Fruit fly (Drosophila melanogaster): ENCODE data around the gene Ndf.

The Ndf gene

DNA sequence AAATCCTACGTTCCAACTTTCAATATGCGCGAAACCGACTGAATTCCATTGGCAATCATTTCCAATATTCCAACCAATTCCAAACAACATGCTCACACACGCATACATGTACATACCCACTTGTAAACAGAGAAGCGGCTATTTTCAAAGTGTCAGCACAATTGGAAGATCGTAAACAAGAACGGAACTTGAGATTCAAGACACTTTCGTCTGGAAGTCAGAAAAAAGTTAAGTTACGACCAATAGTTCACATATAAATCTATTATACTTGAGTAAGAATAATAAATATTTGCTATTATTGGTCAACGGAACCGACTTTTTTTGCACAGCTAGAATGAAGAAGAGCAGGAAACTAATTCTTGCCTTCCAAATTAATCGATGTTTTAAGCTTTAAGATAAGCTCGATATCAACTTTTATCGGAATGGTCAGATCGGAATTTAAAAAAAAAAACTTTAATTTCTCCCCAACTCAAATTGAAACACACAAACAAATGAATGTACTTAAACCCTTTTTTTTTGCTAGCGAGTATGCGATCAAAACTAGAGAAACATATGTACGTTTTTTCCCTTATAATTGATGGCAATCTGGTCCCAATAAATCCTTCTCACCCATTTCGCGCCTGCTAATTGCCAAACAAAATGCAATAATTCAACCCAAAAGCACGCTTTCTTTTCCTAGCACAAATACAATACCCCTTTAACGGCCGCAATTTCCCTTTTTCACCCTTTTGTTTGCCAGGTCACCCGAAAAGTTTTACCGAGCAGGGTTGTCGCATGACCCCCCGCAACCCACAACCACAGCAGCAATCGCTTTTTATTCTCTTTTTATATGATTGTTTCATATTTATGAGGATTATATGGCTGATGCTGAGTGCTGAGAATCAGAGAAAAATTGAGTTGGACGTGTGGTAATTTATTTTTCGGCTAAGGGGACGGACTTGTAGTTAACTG lies 949 bp upstream of the Ndf start, which contains the start of the genes CG31875 and SoYb (continued):
- peak; percentile 51 for TF ChIP-seq Dref (GFP tag; IDR thresholded peaks at IDR 0.05)
- TF ChIP-seq psq (GFP tag; optimal IDR thresholded peaks at IDR 0.05), result no peak
- no peak for TF ChIP-seq CG14050 (GFP tag; IDR thresholded peaks at IDR 0.05)
- TF ChIP-seq fd96Cb (tag; optimal IDR thresholded peaks at IDR 0.05), result no peak
- TF ChIP-seq Oaz (GFP tag; IDR thresholded peaks at IDR 0.05), result no peak
- TF ChIP-seq HmgZ (tag; optimal IDR thresholded peaks at IDR 0.05), result no peak
- TF ChIP-seq tio (GFP tag; optimal IDR thresholded peaks at IDR 0.05), result no peak
- no peak for TF ChIP-seq Hsf (GFP tag; optimal IDR thresholded peaks at IDR 0.05)
- no peak for TF ChIP-seq CG13424 (tag; optimal IDR thresholded peaks at IDR 0.05)
- no peak for TF ChIP-seq CG15011 (GFP tag; optimal IDR thresholded peaks at IDR 0.05)
- TF ChIP-seq lola (GFP tag; optimal IDR thresholded peaks at IDR 0.05), result no peak
- TF ChIP-seq inv (GFP tag; IDR thresholded peaks at IDR 0.05; ENCODE audit: partially characterized antibody), result no peak
- TF ChIP-seq bowl (GFP tag; IDR thresholded peaks at IDR 0.05), result no peak
- TF ChIP-seq CG6791 (GFP tag; IDR thresholded peaks at IDR 0.05; ENCODE audit: partially characterized antibody), result no peak
- TF ChIP-seq MTF-1 (GFP tag; optimal IDR thresholded peaks at IDR 0.05; ENCODE audit: borderline replicate concordance), result no peak
- TF ChIP-seq sna (GFP tag; IDR thresholded peaks at IDR 0.05; ENCODE audit: partially characterized antibody), result no peak
- TF ChIP-seq CG2199 (GFP tag; IDR thresholded peaks at IDR 0.05), result 0 out of 3 replicates have a peak, but pooled peaks have one; percentile 65
- no peak for TF ChIP-seq Vsx1 (GFP tag; optimal IDR thresholded peaks at IDR 0.05)
- no peak for TF ChIP-seq Camta (GFP tag; optimal IDR thresholded peaks at IDR 0.05)

- TF ChIP-seq CG43689 (GFP tag; IDR thresholded peaks at IDR 0.05), result no peak
- peak; percentile 42 for TF ChIP-seq nom (GFP tag; optimal IDR thresholded peaks at IDR 0.05)
- peak; percentile 37; the same call in 2 of the 3 replicates for TF ChIP-seq Aef1 (GFP tag; IDR thresholded peaks at IDR 0.05)
- TF ChIP-seq HLHmδ (GFP tag; optimal IDR thresholded peaks at IDR 0.05), result peak; percentile 67
- TF ChIP-seq CG2678 (tag; optimal IDR thresholded peaks at IDR 0.05), result no peak
- TF ChIP-seq HmgD (GFP tag; optimal IDR thresholded peaks at IDR 0.05), result peak; percentile 17
- TF ChIP-seq ERR (GFP tag; optimal IDR thresholded peaks at IDR 0.05), result no peak
- no peak for TF ChIP-seq Sin3A (optimal IDR thresholded peaks at IDR 0.05)
- TF ChIP-seq CG13775 (GFP tag; optimal IDR thresholded peaks at IDR 0.05), result no peak
- TF ChIP-seq Sox102F (GFP tag; optimal IDR thresholded peaks at IDR 0.05), result no peak
- TF ChIP-seq gce (GFP tag; IDR thresholded peaks at IDR 0.05), result no peak
- no peak for TF ChIP-seq CG3726 (GFP tag; IDR thresholded peaks at IDR 0.05)
- peak; percentile 58 for TF ChIP-seq kni (GFP tag; optimal IDR thresholded peaks at IDR 0.05)
- no peak for TF ChIP-seq ftz-f1 (GFP tag; optimal IDR thresholded peaks at IDR 0.05)
- no peak for TF ChIP-seq BtbVII (GFP tag; optimal IDR thresholded peaks at IDR 0.05)
- TF ChIP-seq sima (GFP tag; optimal IDR thresholded peaks at IDR 0.05), result no peak
- TF ChIP-seq CG2875 (GFP tag; optimal IDR thresholded peaks at IDR 0.05), result no peak
- no peak for TF ChIP-seq CG12155 (GFP tag; optimal IDR thresholded peaks at IDR 0.05)
- TF ChIP-seq CG9727 (GFP tag; optimal IDR thresholded peaks at IDR 0.05), result no peak
- TF ChIP-seq Atf3 (GFP tag; optimal IDR thresholded peaks at IDR 0.05), result no peak
- TF ChIP-seq NC2α (GFP tag; optimal IDR thresholded peaks at IDR 0.05), result no peak
- TF ChIP-seq grn (GFP tag; optimal IDR thresholded peaks at IDR 0.05), result no peak
- no peak for TF ChIP-seq CG11560 (tag; IDR thresholded peaks at IDR 0.05)
- no peak for TF ChIP-seq nmo (GFP tag; optimal IDR thresholded peaks at IDR 0.05)
- TF ChIP-seq CG16863 (GFP tag; optimal IDR thresholded peaks at IDR 0.05), result no peak
- no peak for TF ChIP-seq usp (GFP tag; optimal IDR thresholded peaks at IDR 0.05)
- no peak for TF ChIP-seq BEAF-32 (GFP tag; optimal IDR thresholded peaks at IDR 0.05)
- TF ChIP-seq Fer2 (tag; optimal IDR thresholded peaks at IDR 0.05), result no peak
- peak; percentile 84 for TF ChIP-seq Med (GFP tag)
- TF ChIP-seq CG14965 (GFP tag; optimal IDR thresholded peaks at IDR 0.05; ENCODE audit: borderline replicate concordance), result no peak
These were observed 942 bp downstream of the Ndf start for dm6 chr2L:10004574-10004973.
